Worm (Caenorhabditis elegans) whole organism, L3 larva: ENCODE results near the gene R11G11.16.

ENCODE experiments used
- ZK546.5 ChIP-seq: sonication (generic microtip); optimal IDR thresholded peaks from 2 replicates; lab custom pipeline; 2017; ENCODE audit warnings: missing biosample characterization, missing genetic modification characterization
- aly-2 ChIP-seq: fragments of 150-350 bp; optimal IDR thresholded peaks from 2 replicates; lab custom pipeline; 2014; ENCODE audit warnings: missing biosample characterization, missing genetic modification characterization
- ama-1 ChIP-seq: fragments of 150-350 bp; optimal IDR thresholded peaks from 2 replicates; lab custom pipeline; 2018
- ceh-9 ChIP-seq: sonication (generic microtip); optimal IDR thresholded peaks from 2 replicates; lab custom pipeline; 2018; ENCODE audit warnings: missing biosample characterization, missing genetic modification characterization
- daf-12 ChIP-seq: fragments of 150-350 bp; optimal IDR thresholded peaks from 2 replicates; lab custom pipeline; 2014; ENCODE audit warnings: missing biosample characterization, missing genetic modification reagents, missing genetic modification characterization
- egl-27 ChIP-seq: sonication (generic microtip); optimal IDR thresholded peaks from 4 replicates; lab custom pipeline; 2017; ENCODE audit warnings: missing biosample characterization, missing genetic modification reagents, missing genetic modification characterization
- eor-1 ChIP-seq, 2 experiments: fragments of 150-350 bp; optimal IDR thresholded peaks; 2 replicates each; lab custom pipeline; 2014 to 2018; ENCODE audit warnings: missing biosample characterization in 2 of 2, missing genetic modification characterization in 2 of 2
- fkh-2 ChIP-seq: fragments of 150-350 bp; optimal IDR thresholded peaks from 2 replicates; lab custom pipeline; 2014; ENCODE audit warnings: missing biosample characterization, missing genetic modification reagents, missing genetic modification characterization
- fos-1 ChIP-seq: fragments of 150-350 bp; optimal IDR thresholded peaks from 2 replicates; lab custom pipeline; 2014; ENCODE audit warnings: missing biosample characterization, missing genetic modification characterization
- hmg-11 ChIP-seq: sonication (generic microtip); optimal IDR thresholded peaks from 2 replicates; lab custom pipeline; 2016; ENCODE audit warnings: missing genetic modification characterization, missing compliant biosample characterization
- jun-1 ChIP-seq: fragments of 150-350 bp; optimal IDR thresholded peaks from 2 replicates; lab custom pipeline; 2014; ENCODE audit warnings: missing biosample characterization, missing genetic modification reagents, missing genetic modification characterization
- lin-15B ChIP-seq: fragments of 150-350 bp; optimal IDR thresholded peaks from 2 replicates; lab custom pipeline; 2014; ENCODE audit warnings: missing biosample characterization, missing genetic modification characterization
- lsy-12 ChIP-seq: sonication (generic microtip); optimal IDR thresholded peaks from 2 replicates; lab custom pipeline; 2016; ENCODE audit warnings: mild to moderate bottlenecking, missing genetic modification characterization, missing compliant biosample characterization
- nfya-1 ChIP-seq: sonication (generic microtip); optimal IDR thresholded peaks from 2 replicates; lab custom pipeline; 2017; ENCODE audit warnings: missing genetic modification characterization, mild to moderate bottlenecking, missing compliant biosample characterization, antibody characterized with exemption, moderate library complexity; ENCODE audit not compliant: insufficient read depth
- nhr-11 ChIP-seq: fragments of 150-350 bp; optimal IDR thresholded peaks from 2 replicates; lab custom pipeline; 2014; ENCODE audit warnings: missing biosample characterization, missing genetic modification characterization
- nhr-12 ChIP-seq: fragments of 150-350 bp; optimal IDR thresholded peaks from 2 replicates; lab custom pipeline; 2014; ENCODE audit warnings: missing biosample characterization, missing genetic modification characterization
- nhr-23 ChIP-seq: fragments of 150-350 bp; optimal IDR thresholded peaks from 2 replicates; lab custom pipeline; 2014; ENCODE audit warnings: missing biosample characterization, missing genetic modification reagents, missing genetic modification characterization
- nhr-25 ChIP-seq: sonication (generic microtip); optimal IDR thresholded peaks from 2 replicates; lab custom pipeline; 2017; ENCODE audit warnings: missing biosample characterization, missing genetic modification characterization
- nhr-28 ChIP-seq: fragments of 150-350 bp; optimal IDR thresholded peaks from 2 replicates; lab custom pipeline; 2014; ENCODE audit warnings: missing biosample characterization, missing genetic modification characterization
- nhr-43 ChIP-seq: sonication (generic microtip); optimal IDR thresholded peaks from 2 replicates; lab custom pipeline; 2016; ENCODE audit warnings: mild to moderate bottlenecking, missing genetic modification characterization, missing compliant biosample characterization; ENCODE audit not compliant: poor library complexity, severe bottlenecking
- nhr-67 ChIP-seq: fragments of 150-350 bp; optimal IDR thresholded peaks from 2 replicates; lab custom pipeline; 2014; ENCODE audit warnings: missing biosample characterization, missing genetic modification characterization
- nhr-76 ChIP-seq: fragments of 150-350 bp; sonication (generic microtip); optimal IDR thresholded peaks from 5 replicates; lab custom pipeline; 2014; ENCODE audit warnings: missing biosample characterization, missing genetic modification characterization
- pqm-1 ChIP-seq: fragments of 150-350 bp; optimal IDR thresholded peaks from 2 replicates; lab custom pipeline; 2017; ENCODE audit warnings: missing biosample characterization, missing genetic modification characterization, inconsistent platforms
- sea-2 ChIP-seq: fragments of 150-350 bp; sonication (generic microtip); optimal IDR thresholded peaks from 4 replicates; lab custom pipeline; 2014; ENCODE audit warnings: missing biosample characterization, missing genetic modification reagents, missing genetic modification characterization
- skn-1 ChIP-seq: fragments of 150-350 bp; optimal IDR thresholded peaks from 2 replicates; lab custom pipeline; 2014; ENCODE audit warnings: missing biosample characterization, missing genetic modification characterization
- snpc-4 ChIP-seq: fragments of 150-350 bp; optimal IDR thresholded peaks from 2 replicates; lab custom pipeline; 2014; ENCODE audit warnings: missing biosample characterization, missing genetic modification characterization
- tbx-2 ChIP-seq: sonication (generic microtip); optimal IDR thresholded peaks from 2 replicates; lab custom pipeline; 2016; ENCODE audit warnings: mild to moderate bottlenecking, missing genetic modification characterization, missing compliant biosample characterization
- unc-39 ChIP-seq: sonication (generic microtip); optimal IDR thresholded peaks from 4 replicates; lab custom pipeline; 2017; ENCODE audit warnings: missing biosample characterization, missing genetic modification characterization
- zag-1 ChIP-seq: fragments of 150-350 bp; optimal IDR thresholded peaks from 2 replicates; lab custom pipeline; 2014; ENCODE audit warnings: missing biosample characterization, missing genetic modification characterization
- ztf-11 ChIP-seq: fragments of 150-350 bp; optimal IDR thresholded peaks from 2 replicates; lab custom pipeline; 2014; ENCODE audit warnings: missing biosample characterization, missing genetic modification characterization

Gene R11G11.16

DNA sequence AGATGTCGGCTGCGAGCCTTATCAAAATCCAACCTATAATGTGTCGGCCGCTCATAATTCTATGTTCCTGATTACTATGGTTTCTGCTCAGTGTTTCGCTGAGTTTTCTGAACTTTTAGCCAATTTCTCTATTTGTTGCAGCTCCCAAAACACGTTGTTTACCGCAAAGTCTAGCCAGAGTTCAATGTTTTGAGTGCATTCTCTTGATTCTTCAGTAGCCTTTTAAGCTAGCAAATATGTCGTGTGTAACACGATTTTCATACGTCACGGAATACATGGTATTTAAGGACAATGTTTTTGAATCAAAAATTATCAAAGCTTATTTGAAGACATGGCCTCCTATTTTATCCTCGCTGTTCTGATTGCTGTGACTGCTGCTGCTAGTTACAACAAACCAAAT, 19.7 kb downstream of the R11G11.16 start, which contains the start of gene srlf-19:
TSS of gene srlf-19 (plus strand) at position 301 of the 400 bp plus-strand sequence.
- TF ChIP-seq sea-2 (GFP tag; lab: Kevin White, UChicago) (no peak), fkh-2 (tag; lab: Kevin White, UChicago) (no peak), jun-1 (tag; lab: Kevin White, UChicago) (no peak), nhr-28 (tag; lab: Kevin White, UChicago) (no peak), nhr-43 (tag; lab: Kevin White, UChicago) (no peak), skn-1 (tag; lab: Kevin White, UChicago) (no peak), hmg-11 (tag; lab: Kevin White, UChicago) (no peak), fos-1 (tag; lab: Kevin White, UChicago) (no peak), snpc-4 (tag; lab: Kevin White, UChicago) (no peak), eor-1 (tag; optimal IDR thresholded peaks at IDR 0.05; lab: Kevin White, UChicago) (no peak), lsy-12 (tag; lab: Kevin White, UChicago) (no peak), daf-12 (tag; lab: Kevin White, UChicago) (no peak), nfya-1 (no peak), pqm-1 (tag; lab: Kevin White, UChicago) (no peak), ceh-9 (tag; lab: Kevin White, UChicago) (no peak), tbx-2 (tag; lab: Kevin White, UChicago) (no peak), egl-27 (tag; lab: Kevin White, UChicago) (no peak), nhr-12 (tag; lab: Kevin White, UChicago) (no peak), nhr-25 (tag; lab: Kevin White, UChicago) (no peak), ama-1 (no peak)

DNA sequence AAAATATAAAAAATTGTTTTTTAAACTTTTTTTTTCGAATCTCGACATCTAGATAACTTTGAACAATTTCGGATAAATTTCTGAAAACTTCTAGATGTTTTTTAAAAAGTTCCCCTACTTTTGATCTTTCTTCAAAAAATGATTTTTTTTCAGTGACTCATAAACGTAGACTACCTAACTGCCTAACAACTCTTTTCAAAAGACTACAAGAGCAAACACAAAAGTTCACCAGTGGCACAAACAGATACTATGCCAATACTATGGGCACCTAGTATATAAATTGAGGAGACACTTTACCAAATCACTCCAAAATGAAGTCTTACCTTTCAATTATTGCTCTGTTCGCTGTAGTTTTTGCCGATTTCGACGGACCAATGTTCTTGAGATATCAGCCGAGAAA, 21.2 kb downstream of the R11G11.16 start, which contains the start of gene srlf-35:
TSS of gene srlf-35 (plus strand) at position 301 of the 400 bp plus-strand sequence.
- TF ChIP-seq aly-2 (tag; lab: Kevin White, UChicago), result no peak
- no peak for TF ChIP-seq nhr-12 (tag; lab: Kevin White, UChicago)
- TF ChIP-seq nhr-23 (tag; lab: Kevin White, UChicago), result no peak

DNA sequence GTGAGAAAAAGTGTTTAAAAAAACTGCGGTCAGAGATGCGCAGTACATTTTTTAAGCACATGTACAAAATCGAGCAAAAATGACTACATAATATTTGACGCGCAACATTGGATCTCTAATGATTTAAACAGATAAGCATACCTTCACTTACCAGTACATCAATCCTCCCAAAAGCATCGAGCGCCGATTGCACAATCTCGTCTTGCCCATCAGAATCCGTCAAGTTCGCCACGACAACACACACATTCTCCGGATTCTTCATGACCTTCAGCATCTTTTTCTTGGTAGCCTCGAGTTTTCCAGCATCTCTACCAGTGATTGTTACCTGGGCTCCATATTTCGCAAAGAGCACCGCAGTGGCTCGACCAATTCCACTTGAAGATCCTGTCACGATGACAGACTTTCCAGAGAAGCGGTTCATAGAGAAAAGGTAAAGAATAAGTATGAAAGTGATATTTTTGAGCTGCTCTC, 22.1 kb downstream of the R11G11.16 start, which contains the start of gene T01G6.10:
TSS of gene T01G6.10 (minus strand) at position 421 of the 471 bp plus-strand sequence.
- TF ChIP-seq nhr-28 (tag; lab: Kevin White, UChicago) (no peak), ztf-11 (no peak), pqm-1 (tag; lab: Kevin White, UChicago) (no peak), eor-1 (tag; optimal IDR thresholded peaks at IDR 0.05; lab: Kevin White, UChicago) (no peak)

DNA sequence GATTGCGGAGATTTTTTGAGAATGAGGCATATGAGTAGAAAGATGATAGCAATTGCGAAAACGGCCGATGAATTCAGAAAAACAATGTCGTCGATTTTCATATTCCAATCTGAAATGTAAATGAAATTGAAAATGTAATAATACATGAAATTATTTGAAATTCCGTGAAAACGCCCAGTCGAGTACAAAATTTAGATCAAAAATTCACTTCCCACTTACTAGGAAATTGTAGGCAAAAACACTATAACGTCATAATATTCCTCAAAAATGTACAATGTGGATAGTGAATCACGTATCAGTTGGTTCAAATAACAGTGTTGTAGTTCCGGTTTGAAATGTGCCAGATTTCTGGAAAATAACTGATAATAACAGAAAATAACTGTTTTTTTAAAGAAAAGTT, 23.7 kb downstream of the R11G11.16 start, which contains the start of gene str-256:
TSS of gene str-256 (minus strand) at position 101 of the 400 bp plus-strand sequence.
- TF ChIP-seq zag-1 (no peak), nhr-67 (tag; lab: Kevin White, UChicago) (no peak), lin-15B (tag; lab: Kevin White, UChicago) (no peak), ama-1 (no peak)

DNA sequence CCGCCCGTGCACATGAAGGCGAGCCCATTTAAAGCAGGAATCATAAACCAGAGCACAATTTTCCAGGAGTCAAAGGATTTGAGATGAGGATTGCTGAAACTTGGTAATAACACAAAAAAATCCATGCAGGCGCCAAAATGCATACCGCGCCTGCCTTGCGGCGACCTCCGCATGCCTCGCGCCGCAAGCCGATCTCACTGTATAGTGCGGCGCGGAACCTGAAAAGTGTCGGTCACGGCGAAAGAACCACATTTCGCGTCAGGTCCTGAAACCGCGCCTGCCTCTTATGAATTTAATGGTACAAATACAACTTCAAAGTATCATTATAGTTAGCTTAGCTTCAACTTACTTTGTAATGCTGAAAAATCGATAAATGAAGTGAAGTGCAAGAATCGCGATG, 24.4 kb downstream of the R11G11.16 start:
- no peak for TF ChIP-seq ZK546.5 (tag; lab: Kevin White, UChicago)
- no peak for TF ChIP-seq nhr-11 (tag; lab: Kevin White, UChicago)
- TF ChIP-seq sea-2 (GFP tag; lab: Kevin White, UChicago), result no peak
- TF ChIP-seq, all 47 proteins: peak for 0

DNA sequence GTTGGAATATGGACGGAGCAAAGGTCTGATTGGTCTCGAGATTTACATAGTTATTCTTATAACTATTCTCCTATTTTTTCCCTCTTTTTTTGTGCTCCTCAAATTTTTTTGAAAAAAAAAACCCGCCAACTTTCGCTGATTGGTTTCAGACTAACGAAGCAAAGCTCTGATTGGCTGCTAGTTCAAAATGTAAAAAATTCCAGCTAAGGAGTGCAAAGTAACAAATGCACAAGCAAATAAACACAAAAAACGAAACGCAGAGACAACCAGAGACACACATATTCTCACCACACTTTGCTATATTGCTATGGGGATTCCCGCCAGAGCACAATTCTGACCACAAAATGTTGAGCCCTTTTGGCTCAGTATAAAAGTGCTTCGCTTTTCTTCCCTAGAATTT, 27.5 kb downstream of the R11G11.16 start, which contains the start of gene T01G6.1:
TSS of gene T01G6.1 (plus strand) at position 301 of the 400 bp plus-strand sequence.
- no peak for TF ChIP-seq ceh-9 (tag; lab: Kevin White, UChicago)
- TF ChIP-seq nhr-11 (tag; lab: Kevin White, UChicago), result no peak
- TF ChIP-seq unc-39 (tag; lab: Kevin White, UChicago), result no peak
- TF ChIP-seq nhr-25 (tag; lab: Kevin White, UChicago), result no peak
- TF ChIP-seq lin-15B (tag; lab: Kevin White, UChicago), result no peak
- TF ChIP-seq sea-2 (GFP tag; lab: Kevin White, UChicago), result no peak
- TF ChIP-seq nhr-76 (tag; lab: Kevin White, UChicago), result no peak
- no peak for TF ChIP-seq skn-1 (tag; lab: Kevin White, UChicago)
- TF ChIP-seq daf-12 (tag; lab: Kevin White, UChicago), result no peak
